Worm (Caenorhabditis elegans) whole organism, L4/young adult: Measurements from ENCODE around the gene srw-90.

ENCODE experiments used
- W03F9.2 ChIP-seq: fragments of 150-350 bp; optimal IDR thresholded peaks from 2 replicates; lab custom pipeline; 2014; ENCODE audit warnings: missing biosample characterization, missing genetic modification characterization
- dao-5 ChIP-seq: sonication (generic microtip); optimal IDR thresholded peaks from 2 replicates; lab custom pipeline; 2016; ENCODE audit warnings: missing genotype, missing genetic modification characterization, moderate library complexity, missing compliant biosample characterization
- him-1 ChIP-seq: sonication (generic microtip); optimal IDR thresholded peaks from 2 replicates; lab custom pipeline; 2016; ENCODE audit warnings: missing genotype, missing genetic modification reagents, missing genetic modification characterization, missing compliant biosample characterization

ce11 chrV:1708441-1708840 is 6.6 kb downstream of the srw-90 start, which contains the start of gene srw-99:
- no peak for TF ChIP-seq him-1
- TF ChIP-seq dao-5 (tag; lab: Kevin White, UChicago), result no peak
- no peak for TF ChIP-seq W03F9.2 (tag; lab: Kevin White, UChicago)
